In genomic region chr3L:3397849-3398248, dm6 we compare ENCODE assay signal across 3 fruit fly cellular contexts.
TF ChIP-seq lines count a peak whose summit lies in the region.

No protein-coding gene starts in this region.

TF ChIP-seq in whole organism, embryonic, 481 proteins besides CTCF, POLR2A, EP300 and RAD21 (continued from another document and continues in another):
- 0 out of 2 replicates have a peak, but pooled peaks have one; percentile 14 for TF ChIP-seq CG17328 (GFP tag; IDR thresholded peaks at IDR 0.05; lab: Robert Waterston, UW)
- no peak for TF ChIP-seq Dek (tag; optimal IDR thresholded peaks at IDR 0.05; lab: Kevin White, UChicago)
- no peak for TF ChIP-seq NC2α (GFP tag; optimal IDR thresholded peaks at IDR 0.05; lab: Kevin White, UChicago)
- TF ChIP-seq H15 (GFP tag; IDR thresholded peaks at IDR 0.05; lab: Robert Waterston, UW): no peak
- TF ChIP-seq ci (GFP tag; IDR thresholded peaks at IDR 0.05; lab: Robert Waterston, UW): no peak
- peak; percentile 52 for TF ChIP-seq corto (GFP tag; optimal IDR thresholded peaks at IDR 0.05; lab: Kevin White, UChicago)
- peak; percentile 4 for TF ChIP-seq trem (tag; optimal IDR thresholded peaks at IDR 0.05; lab: Kevin White, UChicago)
- TF ChIP-seq CG34376 (GFP tag; optimal IDR thresholded peaks at IDR 0.05; lab: Kevin White, UChicago): no peak
- no peak for TF ChIP-seq vfl (GFP tag; optimal IDR thresholded peaks at IDR 0.05; lab: Kevin White, UChicago)
- TF ChIP-seq peb (GFP tag; IDR thresholded peaks at IDR 0.05; lab: Robert Waterston, UW): no peak
- TF ChIP-seq CG15011 (GFP tag; optimal IDR thresholded peaks at IDR 0.05; lab: Kevin White, UChicago): no peak
- TF ChIP-seq ham (GFP tag; IDR thresholded peaks at IDR 0.05; lab: Robert Waterston, UW): no peak
- TF ChIP-seq Meics (GFP tag; optimal IDR thresholded peaks at IDR 0.05; lab: Kevin White, UChicago): no peak
- TF ChIP-seq Stat92E (GFP tag; optimal IDR thresholded peaks at IDR 0.05; lab: Kevin White, UChicago): no peak
- TF ChIP-seq CG17829 (tag; optimal IDR thresholded peaks at IDR 0.05; lab: Kevin White, UChicago): peak; percentile 8
- no peak for TF ChIP-seq prd (optimal IDR thresholded peaks at IDR 0.05; lab: Kevin White, UChicago)
- peak; percentile 51; the same call in 1 of the 3 replicates for TF ChIP-seq prd (GFP tag; IDR thresholded peaks at IDR 0.05; lab: Robert Waterston, UW)
- TF ChIP-seq CG7987 (GFP tag; optimal IDR thresholded peaks at IDR 0.05; lab: Kevin White, UChicago): no peak
- TF ChIP-seq kah (GFP tag; optimal IDR thresholded peaks at IDR 0.05; lab: Kevin White, UChicago): no peak
- TF ChIP-seq lilli (GFP tag; optimal IDR thresholded peaks at IDR 0.05; lab: Kevin White, UChicago): peak; percentile 5
- no peak for TF ChIP-seq ranshi (GFP tag; IDR thresholded peaks at IDR 0.05; lab: Robert Waterston, UW)
- TF ChIP-seq Hr78 (GFP tag; optimal IDR thresholded peaks at IDR 0.05; lab: Kevin White, UChicago): no peak
- TF ChIP-seq CG16863 (GFP tag; optimal IDR thresholded peaks at IDR 0.05; lab: Kevin White, UChicago): peak; percentile 14
- TF ChIP-seq CG14667 (GFP tag; IDR thresholded peaks at IDR 0.05; lab: Robert Waterston, UW): no peak
- no peak for TF ChIP-seq cas (GFP tag; IDR thresholded peaks at IDR 0.05; lab: Robert Waterston, UW)
- TF ChIP-seq HmgZ (tag; optimal IDR thresholded peaks at IDR 0.05; lab: Kevin White, UChicago): no peak
- TF ChIP-seq repo (GFP tag; optimal IDR thresholded peaks at IDR 0.05; lab: Kevin White, UChicago): no peak
- no peak for TF ChIP-seq Scr (GFP tag; IDR thresholded peaks at IDR 0.05; lab: Robert Waterston, UW; ENCODE audit: partially characterized antibody)
- TF ChIP-seq Neu2 (GFP tag; optimal IDR thresholded peaks at IDR 0.05; lab: Kevin White, UChicago; ENCODE audit: borderline replicate concordance): no peak
- no peak for TF ChIP-seq wdn (GFP tag; IDR thresholded peaks at IDR 0.05; lab: Robert Waterston, UW)
- TF ChIP-seq CG6813 (GFP tag; optimal IDR thresholded peaks at IDR 0.05; lab: Kevin White, UChicago): no peak
- TF ChIP-seq CG18476 (GFP tag; optimal IDR thresholded peaks at IDR 0.05; lab: Kevin White, UChicago): no peak
- peak; percentile 80 for TF ChIP-seq lbe (GFP tag; optimal IDR thresholded peaks at IDR 0.05; lab: Kevin White, UChicago)
- no peak for TF ChIP-seq Doc2 (GFP tag; IDR thresholded peaks at IDR 0.05; lab: Robert Waterston, UW)
- TF ChIP-seq ssp (GFP tag; IDR thresholded peaks at IDR 0.05; lab: Robert Waterston, UW): no peak
- no peak for TF ChIP-seq CG14965 (GFP tag; optimal IDR thresholded peaks at IDR 0.05; lab: Kevin White, UChicago; ENCODE audit: borderline replicate concordance)
- TF ChIP-seq bab2 (GFP tag; optimal IDR thresholded peaks at IDR 0.05; lab: Kevin White, UChicago): peak; percentile 4
- TF ChIP-seq CG11560 (tag; IDR thresholded peaks at IDR 0.05; lab: Robert Waterston, UW): no peak
- no peak for TF ChIP-seq HLH54F (GFP tag; optimal IDR thresholded peaks at IDR 0.05; lab: Kevin White, UChicago)
- no peak for TF ChIP-seq Sry-δ (GFP tag; optimal IDR thresholded peaks at IDR 0.05; lab: Kevin White, UChicago)
- no peak for TF ChIP-seq da (GFP tag; optimal IDR thresholded peaks at IDR 0.05; lab: Kevin White, UChicago)
- TF ChIP-seq sens (GFP tag; lab: Kevin White, UChicago): peak; percentile 83
- no peak for TF ChIP-seq CG18764 (GFP tag; optimal IDR thresholded peaks at IDR 0.05; lab: Kevin White, UChicago)
- peak; percentile 28 for TF ChIP-seq CG10209 (GFP tag; optimal IDR thresholded peaks at IDR 0.05; lab: Kevin White, UChicago)
- TF ChIP-seq Ada2b (GFP tag; IDR thresholded peaks at IDR 0.05; lab: Robert Waterston, UW): no peak
- TF ChIP-seq ewg (GFP tag; optimal IDR thresholded peaks at IDR 0.05; lab: Kevin White, UChicago): no peak

TF ChIP-seq in whole organism, prepupa, 60 proteins besides CTCF, POLR2A, EP300 and RAD21 (continued from another document):
- TF ChIP-seq eg (GFP tag; IDR thresholded peaks at IDR 0.05; lab: Robert Waterston, UW) (peak; percentile 78), ss (GFP tag; optimal IDR thresholded peaks at IDR 0.05; lab: Kevin White, UChicago) (peak; percentile 89), Ets21C (GFP tag; optimal IDR thresholded peaks at IDR 0.05; lab: Kevin White, UChicago) (peak; percentile 79), Lpt (GFP tag; optimal IDR thresholded peaks at IDR 0.05; lab: Kevin White, UChicago) (peak; percentile 82), Gug (GFP tag; IDR thresholded peaks at IDR 0.05; lab: Robert Waterston, UW) (peak; percentile 53), CG15336 (GFP tag; IDR thresholded peaks at IDR 0.05; lab: Robert Waterston, UW) (peak; percentile 68), CG8632 (GFP tag; optimal IDR thresholded peaks at IDR 0.05; lab: Kevin White, UChicago) (peak; percentile 85), CG3032 (tag; optimal IDR thresholded peaks at IDR 0.05; lab: Kevin White, UChicago) (peak; percentile 93), Eip78C (GFP tag; lab: Kevin White, UChicago) (peak; percentile 97), dsx (GFP tag; optimal IDR thresholded peaks at IDR 0.05; lab: Kevin White, UChicago; ENCODE audit: poor library complexity, severe bottlenecking) (peak; percentile 91), CG31627 (GFP tag; optimal IDR thresholded peaks at IDR 0.05; lab: Kevin White, UChicago) (peak; percentile 90), CG1621 (tag; optimal IDR thresholded peaks at IDR 0.05; lab: Kevin White, UChicago) (peak; percentile 87), CG8319 (GFP tag; optimal IDR thresholded peaks at IDR 0.05; lab: Kevin White, UChicago) (peak; percentile 81), lz (GFP tag; optimal IDR thresholded peaks at IDR 0.05; lab: Kevin White, UChicago) (peak; percentile 87), CG32006 (GFP tag; optimal IDR thresholded peaks at IDR 0.05; lab: Kevin White, UChicago) (peak; percentile 77), acj6 (GFP tag; optimal IDR thresholded peaks at IDR 0.05; lab: Kevin White, UChicago) (peak; percentile 89), Hr39 (GFP tag; optimal IDR thresholded peaks at IDR 0.05; lab: Kevin White, UChicago) (peak; percentile 92), CG6792 (GFP tag; optimal IDR thresholded peaks at IDR 0.05; lab: Kevin White, UChicago) (peak; percentile 82), Blimp-1 (GFP tag; optimal IDR thresholded peaks at IDR 0.05; lab: Kevin White, UChicago) (peak; percentile 75), CG16779 (tag; optimal IDR thresholded peaks at IDR 0.05; lab: Kevin White, UChicago) (peak; percentile 67), CG3919 (GFP tag; optimal IDR thresholded peaks at IDR 0.05; lab: Kevin White, UChicago) (peak; percentile 94), CG11902 (GFP tag; optimal IDR thresholded peaks at IDR 0.05; lab: Kevin White, UChicago) (peak; percentile 79), CG6854 (GFP tag; optimal IDR thresholded peaks at IDR 0.05; lab: Kevin White, UChicago) (peak; percentile 84), Sox102F (GFP tag; optimal IDR thresholded peaks at IDR 0.05; lab: Kevin White, UChicago) (peak; percentile 92), Hr4 (GFP tag; optimal IDR thresholded peaks at IDR 0.05; lab: Kevin White, UChicago) (peak; percentile 78), svp (GFP tag; lab: Kevin White, UChicago) (peak; percentile 90), CG11294 (GFP tag; IDR thresholded peaks at IDR 0.05; lab: Robert Waterston, UW) (peak; percentile 61), fkh (GFP tag; optimal IDR thresholded peaks at IDR 0.05; lab: Kevin White, UChicago) (no peak), CG9139 (GFP tag; optimal IDR thresholded peaks at IDR 0.05; lab: Kevin White, UChicago) (peak; percentile 89), Sox14 (GFP tag; optimal IDR thresholded peaks at IDR 0.05; lab: Kevin White, UChicago) (peak; percentile 92), esn (GFP tag; optimal IDR thresholded peaks at IDR 0.05; lab: Kevin White, UChicago) (peak; percentile 93), Ets96B (tag; optimal IDR thresholded peaks at IDR 0.05; lab: Kevin White, UChicago) (peak; percentile 93), dac (GFP tag; optimal IDR thresholded peaks at IDR 0.05; lab: Kevin White, UChicago) (peak; percentile 37), CG10631 (GFP tag; optimal IDR thresholded peaks at IDR 0.05; lab: Kevin White, UChicago) (peak; percentile 84), fd59A (GFP tag; optimal IDR thresholded peaks at IDR 0.05; lab: Kevin White, UChicago) (peak; percentile 89), Hr38 (GFP tag; optimal IDR thresholded peaks at IDR 0.05; lab: Kevin White, UChicago) (no peak), Smox (GFP tag; optimal IDR thresholded peaks at IDR 0.05; lab: Kevin White, UChicago) (peak; percentile 91)

TF ChIP-seq in whole organism, wandering third instar larva, 38 proteins besides CTCF, POLR2A, EP300 and RAD21 (continued from another document):
- TF ChIP-seq woc (GFP tag; optimal IDR thresholded peaks at IDR 0.05; lab: Kevin White, UChicago): peak; percentile 84
- TF ChIP-seq tai (GFP tag; optimal IDR thresholded peaks at IDR 0.05; lab: Kevin White, UChicago): peak; percentile 72
- TF ChIP-seq CG9705 (GFP tag; optimal IDR thresholded peaks at IDR 0.05; lab: Kevin White, UChicago): peak; percentile 80
- no peak for TF ChIP-seq Hr78 (GFP tag; optimal IDR thresholded peaks at IDR 0.05; lab: Kevin White, UChicago)
- no peak for TF ChIP-seq N (GFP tag; optimal IDR thresholded peaks at IDR 0.05; lab: Kevin White, UChicago)
- peak; percentile 88 for TF ChIP-seq ey (GFP tag; optimal IDR thresholded peaks at IDR 0.05; lab: Kevin White, UChicago)
- TF ChIP-seq br (GFP tag; optimal IDR thresholded peaks at IDR 0.05; lab: Kevin White, UChicago): peak; percentile 84
